Fruit fly (Drosophila melanogaster) whole organism, adult: ENCODE results near the gene CG31999.

Experiments
- CG12768 ChIP-seq: fragments of 200-800 bp; sonication (Bioruptor generic); optimal IDR thresholded peaks from 2 replicates; lab custom pipeline; 2017; ENCODE audit warnings: missing biosample characterization, missing genetic modification characterization, mild to moderate bottlenecking, moderate library complexity, missing genetic modification reagents
- CG14711 ChIP-seq: fragments of 200-800 bp; sonication (Bioruptor generic); optimal IDR thresholded peaks from 2 replicates; lab custom pipeline; 2018; ENCODE audit warnings: missing biosample characterization, mild to moderate bottlenecking, missing genetic modification characterization, moderate library complexity
- CG1620 ChIP-seq: fragments of 200-800 bp; sonication (Bioruptor generic); optimal IDR thresholded peaks from 2 replicates; lab custom pipeline; 2016; ENCODE audit warnings: missing biosample characterization, missing genetic modification characterization
- CG33017 ChIP-seq: fragments of 200-800 bp; sonication (Bioruptor generic); optimal IDR thresholded peaks from 2 replicates; lab custom pipeline; 2018; ENCODE audit warnings: missing biosample characterization, mild to moderate bottlenecking, missing genetic modification characterization, moderate library complexity
- CG7045 ChIP-seq: fragments of 200-800 bp; sonication (Bioruptor generic); optimal IDR thresholded peaks from 2 replicates; lab custom pipeline; 2017; ENCODE audit warnings: missing biosample characterization, mild to moderate bottlenecking, missing genetic modification characterization
- Clk ChIP-seq: fragments of 200-800 bp; sonication (Bioruptor generic); optimal IDR thresholded peaks from 2 replicates; lab custom pipeline; 2017; ENCODE audit warnings: missing biosample characterization, missing genetic modification characterization
- Mnt ChIP-seq: fragments of 200-800 bp; sonication (Bioruptor generic); optimal IDR thresholded peaks from 2 replicates; lab custom pipeline; 2016; ENCODE audit warnings: missing biosample characterization, mild to moderate bottlenecking, missing genetic modification characterization
- cic ChIP-seq: fragments of 200-800 bp; sonication (Bioruptor generic); optimal IDR thresholded peaks from 2 replicates; lab custom pipeline; 2017; ENCODE audit warnings: missing biosample characterization, mild to moderate bottlenecking, missing genetic modification characterization, moderate library complexity

DNA sequence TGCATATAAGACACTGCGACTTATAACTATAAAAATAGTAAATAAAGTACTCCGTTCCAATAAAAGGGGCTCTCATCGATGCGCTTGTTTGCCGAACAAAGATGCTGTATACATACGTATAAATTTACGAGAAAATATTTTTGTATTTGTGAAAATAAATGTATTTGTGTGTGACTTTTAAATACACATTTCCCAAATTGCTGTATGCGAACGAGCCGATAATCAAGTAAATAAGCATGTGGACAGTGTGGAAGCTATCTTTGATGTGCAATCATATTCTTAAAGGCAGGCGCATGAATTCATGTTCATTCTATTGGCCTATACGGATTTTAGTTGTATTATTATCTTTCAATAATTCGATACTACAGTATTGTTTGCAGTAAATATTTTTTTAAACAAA lies 3.6 kb upstream of the CG31999 start:
- no peak for TF ChIP-seq CG33017
- no peak for TF ChIP-seq CG14711 (tag; lab: Kevin White, UChicago)
- no peak for TF ChIP-seq CG12768 (GFP tag; lab: Kevin White, UChicago)
- no peak for TF ChIP-seq CG7045 (GFP tag; lab: Kevin White, UChicago)
- no peak for TF ChIP-seq CG1620
- TF ChIP-seq Clk (GFP tag; lab: Kevin White, UChicago): no peak
- no peak for TF ChIP-seq cic (GFP tag; lab: Kevin White, UChicago)
- TF ChIP-seq Mnt: no peak
